Fruit fly (Drosophila melanogaster) whole organism, adult: ENCODE data around the gene CG3552.

Experiments used
- CG11617 ChIP-seq: fragments of 200-800 bp; sonication (Bioruptor generic); optimal IDR thresholded peaks from 2 replicates; lab custom pipeline; 2017; ENCODE audit warnings: mild to moderate bottlenecking, missing biosample characterization, missing genetic modification reagents, missing genetic modification characterization
- CG12768 ChIP-seq: fragments of 200-800 bp; sonication (Bioruptor generic); optimal IDR thresholded peaks from 2 replicates; lab custom pipeline; 2017; ENCODE audit warnings: missing biosample characterization, missing genetic modification characterization, mild to moderate bottlenecking, moderate library complexity, missing genetic modification reagents
- CG14711 ChIP-seq: fragments of 200-800 bp; sonication (Bioruptor generic); optimal IDR thresholded peaks from 2 replicates; lab custom pipeline; 2018; ENCODE audit warnings: missing biosample characterization, mild to moderate bottlenecking, missing genetic modification characterization, moderate library complexity
- CG1620 ChIP-seq: fragments of 200-800 bp; sonication (Bioruptor generic); optimal IDR thresholded peaks from 2 replicates; lab custom pipeline; 2016; ENCODE audit warnings: missing biosample characterization, missing genetic modification characterization
- CG7045 ChIP-seq: fragments of 200-800 bp; sonication (Bioruptor generic); optimal IDR thresholded peaks from 2 replicates; lab custom pipeline; 2017; ENCODE audit warnings: missing biosample characterization, mild to moderate bottlenecking, missing genetic modification characterization
- CG7101 ChIP-seq: fragments of 200-800 bp; sonication (Bioruptor generic); optimal IDR thresholded peaks from 2 replicates; lab custom pipeline; 2018; ENCODE audit warnings: missing biosample characterization, mild to moderate bottlenecking, missing genetic modification characterization, moderate library complexity
- Clk ChIP-seq: fragments of 200-800 bp; sonication (Bioruptor generic); optimal IDR thresholded peaks from 2 replicates; lab custom pipeline; 2017; ENCODE audit warnings: missing biosample characterization, missing genetic modification characterization
- Hr96 ChIP-seq: fragments of 200-800 bp; sonication (Bioruptor generic); optimal IDR thresholded peaks from 2 replicates; lab custom pipeline; 2016; ENCODE audit warnings: missing biosample characterization, missing genetic modification characterization
- kay ChIP-seq: fragments of 200-800 bp; sonication (Bioruptor generic); peaks from one replicate; lab custom pipeline; 2016; ENCODE audit warnings: missing biosample characterization, missing genetic modification characterization, borderline replicate concordance
- tj ChIP-seq: fragments of 200-800 bp; sonication (Bioruptor generic); optimal IDR thresholded peaks from 3 replicates; lab custom pipeline; 2017; ENCODE audit warnings: missing biosample characterization, mild to moderate bottlenecking, missing genetic modification characterization, moderate library complexity
- toe ChIP-seq: fragments of 200-800 bp; sonication (Bioruptor generic); optimal IDR thresholded peaks from 2 replicates; lab custom pipeline; 2016; ENCODE audit warnings: missing biosample characterization, missing genetic modification characterization

DNA sequence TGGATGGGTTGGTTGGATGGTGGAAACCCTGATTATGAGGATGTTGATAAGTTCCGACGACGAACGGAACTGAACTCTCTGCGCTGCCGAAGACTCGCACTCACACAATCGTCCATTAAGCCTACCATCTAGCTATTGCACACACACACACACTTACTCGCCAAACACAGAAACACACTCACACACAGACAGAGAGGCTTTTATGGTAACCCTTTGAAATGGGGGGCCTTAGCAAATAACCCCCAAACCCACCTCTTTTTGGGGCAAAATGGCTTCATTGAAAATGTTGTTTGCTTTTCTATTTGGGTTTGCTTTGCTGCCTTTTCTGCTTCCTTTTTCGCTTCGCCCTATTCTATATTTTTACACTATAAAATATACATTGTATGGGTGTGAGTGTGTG lies 13.0 kb downstream of the CG3552 start:
- TF ChIP-seq CG11617 (GFP tag; lab: Kevin White, UChicago) (no peak), CG14711 (tag; lab: Kevin White, UChicago) (no peak), CG1620 (GFP tag; lab: Kevin White, UChicago) (no peak), tj (GFP tag; lab: Kevin White, UChicago) (no peak), CG7045 (GFP tag; lab: Kevin White, UChicago) (no peak), kay (GFP tag; lab: Kevin White, UChicago) (no peak), CG12768 (no peak), CG7101 (tag; lab: Kevin White, UChicago) (no peak), Hr96 (GFP tag; lab: Kevin White, UChicago) (no peak), Clk (GFP tag; lab: Kevin White, UChicago) (peak; percentile 0), toe (GFP tag; lab: Kevin White, UChicago) (no peak)
